Fruit fly (Drosophila melanogaster): ENCODE results near the gene Pfdn2.

- TF ChIP-seq CG3032 (tag; optimal IDR thresholded peaks at IDR 0.05): no peak
- no peak for TF ChIP-seq CG11902 (GFP tag; optimal IDR thresholded peaks at IDR 0.05)
- no peak for TF ChIP-seq CG34406 (GFP tag; optimal IDR thresholded peaks at IDR 0.05)
- TF ChIP-seq Lpt (GFP tag; optimal IDR thresholded peaks at IDR 0.05): no peak
- no peak for TF ChIP-seq achi (GFP tag; optimal IDR thresholded peaks at IDR 0.05)
- no peak for TF ChIP-seq dac (GFP tag; optimal IDR thresholded peaks at IDR 0.05)
- no peak for TF ChIP-seq eg (GFP tag; IDR thresholded peaks at IDR 0.05)
- no peak for TF ChIP-seq dsx (GFP tag; optimal IDR thresholded peaks at IDR 0.05; ENCODE audit: poor library complexity, severe bottlenecking)
- TF ChIP-seq Gug (GFP tag; IDR thresholded peaks at IDR 0.05): no peak
- TF ChIP-seq CG10669 (GFP tag; optimal IDR thresholded peaks at IDR 0.05): no peak
- TF ChIP-seq esn (GFP tag; optimal IDR thresholded peaks at IDR 0.05): no peak
- no peak for TF ChIP-seq CG11762 (GFP tag; optimal IDR thresholded peaks at IDR 0.05; ENCODE audit: insufficient read depth)
These were observed 20.1 kb upstream of the Pfdn2 start for dm6 chr3L:11094279-11094678.
